Worm (Caenorhabditis elegans): ENCODE data around the gene C17C3.3.

DNA sequence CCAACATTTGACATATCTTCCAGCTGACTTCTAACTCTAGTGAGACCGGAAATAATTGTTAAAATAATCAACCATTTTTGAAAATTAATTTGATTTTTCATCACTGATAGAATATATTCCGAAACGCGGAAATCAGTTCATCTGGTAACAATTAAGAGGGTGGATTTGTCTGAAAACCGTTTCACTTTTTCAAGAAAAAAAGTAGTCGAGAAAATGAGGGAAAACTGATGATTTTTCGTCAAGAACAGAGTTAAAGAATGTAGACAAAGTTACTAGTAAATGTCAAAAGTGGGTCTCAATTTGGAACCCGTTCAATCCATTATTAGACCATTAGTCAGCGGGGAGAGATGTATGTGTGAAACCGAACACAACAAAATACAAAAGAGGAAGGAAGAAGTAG, 41.7 kb downstream of the C17C3.3 start, which contains the start of gene C17G10.6:
- no peak for TF ChIP-seq gei-17 (GFP tag; optimal IDR thresholded peaks at IDR 0.05)
- no peak for TF ChIP-seq lin-26 (GFP tag; IDR thresholded peaks at IDR 0.05)
- no peak for TF ChIP-seq madf-6 (GFP tag; IDR thresholded peaks at IDR 0.05)
- TF ChIP-seq sea-2 (GFP tag; IDR thresholded peaks at IDR 0.05) = no peak
- TF ChIP-seq mel-28 (tag; optimal IDR thresholded peaks at IDR 0.05; ENCODE audit: borderline replicate concordance) = no peak
- TF ChIP-seq ama-1 (optimal IDR thresholded peaks at IDR 0.05) = no peak
- TF ChIP-seq ama-1 (GFP tag; optimal IDR thresholded peaks at IDR 0.05) = no peak
- TF ChIP-seq nfyb-1 (GFP tag; IDR thresholded peaks at IDR 0.05) = no peak
- TF ChIP-seq ztf-3 (GFP tag; optimal IDR thresholded peaks at IDR 0.05) = no peak
- no peak for TF ChIP-seq somi-1 (GFP tag; optimal IDR thresholded peaks at IDR 0.05)
- TF ChIP-seq nfya-2 (GFP tag; IDR thresholded peaks at IDR 0.05) = no peak
- TF ChIP-seq B0261.1 (tag; optimal IDR thresholded peaks at IDR 0.05) = no peak
- no peak for TF ChIP-seq unc-130 (GFP tag; optimal IDR thresholded peaks at IDR 0.05)
